Worm (Caenorhabditis elegans) whole organism, L4 larva: ENCODE measurements around the gene nhr-154.

Source experiments
- F44E2.7 ChIP-seq: fragments of 200-800 bp; sonication (Bioruptor generic); IDR thresholded peaks from 2 replicates; pipeline ENCODE4 v2.1.2; 2022; ENCODE audit warnings: missing genetic modification characterization, missing compliant biosample characterization
- aly-2 ChIP-seq: sonication (generic microtip); optimal IDR thresholded peaks from 2 replicates; lab custom pipeline; 2018; ENCODE audit warnings: missing biosample characterization, missing genetic modification characterization
- dpl-1 ChIP-seq: fragments of 150-350 bp; optimal IDR thresholded peaks from 2 replicates; lab custom pipeline; 2014; ENCODE audit warnings: missing biosample characterization, missing genetic modification reagents, missing genetic modification characterization
- duxl-1 ChIP-seq: sonication (generic microtip); optimal IDR thresholded peaks from 2 replicates; lab custom pipeline; 2016; ENCODE audit warnings: mild to moderate bottlenecking, missing genetic modification characterization, moderate library complexity, missing compliant biosample characterization; ENCODE audit not compliant: poor library complexity
- jun-1 ChIP-seq: fragments of 150-350 bp; optimal IDR thresholded peaks from 2 replicates; lab custom pipeline; 2014; ENCODE audit warnings: missing biosample characterization, missing genetic modification reagents, missing genetic modification characterization
- mxl-3 ChIP-seq: fragments of 200-800 bp; sonication (Bioruptor generic); optimal IDR thresholded peaks from 2 replicates; lab custom pipeline; 2018; ENCODE audit warnings: mild to moderate bottlenecking, missing genetic modification characterization, missing compliant biosample characterization
- nhr-25 ChIP-seq: sonication (generic microtip); optimal IDR thresholded peaks from 2 replicates; lab custom pipeline; 2017; ENCODE audit warnings: missing genetic modification characterization, mild to moderate bottlenecking, missing compliant biosample characterization, antibody characterized with exemption, moderate library complexity, borderline replicate concordance; ENCODE audit not compliant: insufficient read depth
- pha-4 ChIP-seq, 2 experiments: fragments of 150-350 bp in 1 of 2; fragments of 200-800 bp in 1 of 2; sonication (Bioruptor generic) in 1 of 2; IDR thresholded peaks in 1 of 2; optimal IDR thresholded peaks in 1 of 2; 2 replicates each; pipeline versions ENCODE4 v1.3.6 to Lab custom; 2014 to 2022; ENCODE audit warnings: missing genetic modification characterization in 2 of 2, missing genetic modification reagents in 2 of 2, missing biosample characterization in 1 of 2, missing compliant biosample characterization in 1 of 2
- snpc-4 ChIP-seq: fragments of 150-350 bp; optimal IDR thresholded peaks from 2 replicates; lab custom pipeline; 2014; ENCODE audit warnings: missing biosample characterization, missing genetic modification characterization
- ztf-11 ChIP-seq: fragments of 150-350 bp; optimal IDR thresholded peaks from 2 replicates; lab custom pipeline; 2014; ENCODE audit warnings: missing biosample characterization, missing genetic modification characterization

ce11 chrV:12082932-12083331 is 18.2 kb upstream of the nhr-154 start, which contains the start of gene R07B7.10:
- TF ChIP-seq aly-2 (tag; lab: Kevin White, UChicago) (no peak), pha-4 (GFP tag; IDR thresholded peaks at IDR 0.05; lab: Robert Waterston, UW) (no peak), pha-4 (tag; optimal IDR thresholded peaks at IDR 0.05; lab: Kevin White, UChicago) (no peak), nhr-25 (tag; lab: Kevin White, UChicago) (no peak), F44E2.7 (no peak), mxl-3 (GFP tag; lab: Kevin White, UChicago) (no peak), jun-1 (tag; lab: Kevin White, UChicago) (no peak), snpc-4 (tag; lab: Kevin White, UChicago) (no peak), dpl-1 (GFP tag; lab: Kevin White, UChicago) (no peak), duxl-1 (tag; lab: Kevin White, UChicago) (no peak), ztf-11 (tag; lab: Kevin White, UChicago) (no peak)
